Worm (Caenorhabditis elegans) whole organism, L4 larva: ENCODE results near the gene sqv-3.

Experiments used
- F10B5.3 ChIP-seq: sonication (generic microtip); optimal IDR thresholded peaks from 2 replicates; lab custom pipeline; 2016; ENCODE audit warnings: mild to moderate bottlenecking, missing genetic modification characterization, missing compliant biosample characterization
- F26F4.8 ChIP-seq: fragments of 200-800 bp; sonication (Bioruptor generic); conservative IDR thresholded peaks from 2 replicates; pipeline ENCODE4 v1.3.6; 2022; ENCODE audit warnings: missing genetic modification characterization, missing compliant biosample characterization
- F37D6.2 ChIP-seq: sonication (generic microtip); optimal IDR thresholded peaks from 2 replicates; lab custom pipeline; 2016; ENCODE audit warnings: mild to moderate bottlenecking, missing genetic modification characterization, missing compliant biosample characterization
- F44E2.7 ChIP-seq: fragments of 200-800 bp; sonication (Bioruptor generic); IDR thresholded peaks from 2 replicates; pipeline ENCODE4 v2.1.2; 2022; ENCODE audit warnings: missing genetic modification characterization, missing compliant biosample characterization
- F49E8.2 ChIP-seq: sonication (generic microtip); optimal IDR thresholded peaks from 2 replicates; lab custom pipeline; 2016; ENCODE audit warnings: missing compliant biosample characterization, mild to moderate bottlenecking, missing genetic modification characterization, borderline replicate concordance
- T26A8.4 ChIP-seq: fragments of 200-800 bp; sonication (Bioruptor generic); IDR thresholded peaks from 2 replicates; pipeline ENCODE4 v1.3.6; 2022; ENCODE audit warnings: missing genetic modification characterization, missing compliant biosample characterization
- Y105C5A.15 ChIP-seq: fragments of 200-800 bp; sonication (Bioruptor generic); IDR thresholded peaks from 2 replicates; pipeline ENCODE4 v1.3.6; 2022; ENCODE audit warnings: missing genetic modification characterization, missing compliant biosample characterization
- Y75B8A.6 ChIP-seq: fragments of 200-800 bp; sonication (Bioruptor generic); IDR thresholded peaks from 2 replicates; pipeline ENCODE4 v1.3.6; 2022; ENCODE audit warnings: missing genetic modification reagents, missing genetic modification characterization, missing compliant biosample characterization
- ZK546.5 ChIP-seq, 2 experiments: sonication (generic microtip); optimal IDR thresholded peaks; 2 replicates each; lab custom pipeline; 2017; ENCODE audit warnings: missing biosample characterization in 2 of 2, missing genetic modification characterization in 2 of 2
- arid-1 ChIP-seq: fragments of 200-800 bp; sonication (Bioruptor generic); conservative IDR thresholded peaks from 2 replicates; pipeline ENCODE4 v1.3.6; 2022; ENCODE audit warnings: missing genetic modification reagents, missing genetic modification characterization, missing compliant biosample characterization
- ceh-28 ChIP-seq: fragments of 150-350 bp; optimal IDR thresholded peaks from 2 replicates; lab custom pipeline; 2014; ENCODE audit warnings: missing biosample characterization, missing genetic modification reagents, missing genetic modification characterization
- ceh-32 ChIP-seq: sonication (generic microtip); optimal IDR thresholded peaks from 2 replicates; lab custom pipeline; 2016; ENCODE audit warnings: mild to moderate bottlenecking, missing genetic modification characterization, missing compliant biosample characterization; ENCODE audit not compliant: poor library complexity
- ceh-62 ChIP-seq: sonication (generic microtip); optimal IDR thresholded peaks from 2 replicates; lab custom pipeline; 2017; ENCODE audit warnings: missing biosample characterization, missing genetic modification characterization
- ceh-82 ChIP-seq: sonication (generic microtip); optimal IDR thresholded peaks from 2 replicates; lab custom pipeline; 2017; ENCODE audit warnings: missing biosample characterization, missing genetic modification characterization
- ces-1 ChIP-seq: fragments of 150-350 bp; sonication (generic microtip); optimal IDR thresholded peaks from 4 replicates; lab custom pipeline; 2014; ENCODE audit warnings: missing biosample characterization, missing genetic modification reagents, missing genetic modification characterization
- cey-2 ChIP-seq: sonication (generic microtip); optimal IDR thresholded peaks from 3 replicates; lab custom pipeline; 2017; ENCODE audit warnings: missing genetic modification characterization, mild to moderate bottlenecking, missing compliant biosample characterization, antibody characterized with exemption, borderline replicate concordance; ENCODE audit not compliant: insufficient read depth
- ctbp-1 ChIP-seq: fragments of 200-800 bp; sonication (Bioruptor generic); IDR thresholded peaks from 2 replicates; pipeline ENCODE4 v1.3.6; 2022; ENCODE audit warnings: missing genetic modification reagents, missing genetic modification characterization, missing compliant biosample characterization
- daf-12 ChIP-seq: fragments of 150-350 bp; optimal IDR thresholded peaks from 2 replicates; lab custom pipeline; 2014; ENCODE audit warnings: missing biosample characterization, missing genetic modification reagents, missing genetic modification characterization
- daf-16 ChIP-seq, 3 experiments: sonication (generic microtip); optimal IDR thresholded peaks; 2 replicates each; lab custom pipeline; 2016 to 2017; ENCODE audit warnings: missing genetic modification characterization in 3 of 3, missing genetic modification reagents in 3 of 3, mild to moderate bottlenecking in 2 of 3, missing compliant biosample characterization in 2 of 3, missing biosample characterization in 1 of 3, moderate library complexity in 1 of 3
- daf-8 ChIP-seq: fragments of 200-800 bp; sonication (Bioruptor generic); IDR thresholded peaks from 2 replicates; pipeline ENCODE4 v1.3.6; 2022; ENCODE audit warnings: missing genetic modification characterization, missing compliant biosample characterization
- dmd-6 ChIP-seq: fragments of 200-800 bp; sonication (Bioruptor generic); IDR thresholded peaks from 2 replicates; pipeline ENCODE4 v1.3.6; 2022; ENCODE audit warnings: missing genetic modification reagents, missing genetic modification characterization, missing compliant biosample characterization
- dmd-8 ChIP-seq: fragments of 200-800 bp; sonication (Bioruptor generic); IDR thresholded peaks from 2 replicates; pipeline ENCODE4 v1.3.6; 2022; ENCODE audit warnings: missing genetic modification characterization, missing compliant biosample characterization
- dmd-9 ChIP-seq: fragments of 200-800 bp; sonication (Bioruptor generic); IDR thresholded peaks from 2 replicates; pipeline ENCODE4 v1.3.6; 2022; ENCODE audit warnings: missing genetic modification reagents, missing genetic modification characterization, missing compliant biosample characterization
- dve-1 ChIP-seq: sonication (generic microtip); optimal IDR thresholded peaks from 2 replicates; lab custom pipeline; 2017; ENCODE audit warnings: antibody characterized with exemption, mild to moderate bottlenecking, missing genetic modification characterization, missing compliant biosample characterization; ENCODE audit not compliant: insufficient read depth
- egl-27 ChIP-seq: sonication (generic microtip); optimal IDR thresholded peaks from 3 replicates; lab custom pipeline; 2017; ENCODE audit warnings: missing biosample characterization, missing genetic modification reagents, missing genetic modification characterization
- gei-8 ChIP-seq: fragments of 200-800 bp; sonication (Bioruptor generic); optimal IDR thresholded peaks from 2 replicates; lab custom pipeline; 2018; ENCODE audit warnings: mild to moderate bottlenecking, missing genetic modification characterization, missing compliant biosample characterization
- hlh-11 ChIP-seq: fragments of 200-800 bp; sonication (Bioruptor generic); optimal IDR thresholded peaks from 2 replicates; lab custom pipeline; 2018; ENCODE audit warnings: mild to moderate bottlenecking, missing genetic modification characterization, missing compliant biosample characterization
- hmg-1.1 ChIP-seq: fragments of 200-800 bp; sonication (Bioruptor generic); IDR thresholded peaks from 2 replicates; pipeline ENCODE4 v1.3.6; 2022; ENCODE audit warnings: missing genetic modification reagents, missing genetic modification characterization, missing compliant biosample characterization
- lim-7 ChIP-seq: fragments of 200-800 bp; sonication (Bioruptor generic); IDR thresholded peaks from 2 replicates; pipeline ENCODE4 v1.3.6; 2022; ENCODE audit warnings: missing genetic modification characterization, missing compliant biosample characterization
- lin-13 ChIP-seq: fragments of 150-350 bp; optimal IDR thresholded peaks from 2 replicates; lab custom pipeline; 2014; ENCODE audit warnings: missing biosample characterization, missing genetic modification reagents, missing genetic modification characterization
- lin-15B ChIP-seq: fragments of 150-350 bp; sonication (generic microtip); optimal IDR thresholded peaks from 3 replicates; lab custom pipeline; 2014; ENCODE audit warnings: missing biosample characterization, missing genetic modification characterization
- lin-29 ChIP-seq: fragments of 200-800 bp; sonication (Bioruptor generic); IDR thresholded peaks from 2 replicates; pipeline ENCODE4 v1.3.6; 2022; ENCODE audit warnings: missing genetic modification reagents, missing genetic modification characterization, missing compliant biosample characterization
- lin-39 ChIP-seq: fragments of 150-350 bp; optimal IDR thresholded peaks from 2 replicates; lab custom pipeline; 2014; ENCODE audit warnings: missing biosample characterization, missing genetic modification reagents, missing genetic modification characterization
- lir-3 ChIP-seq: sonication (generic microtip); optimal IDR thresholded peaks from 2 replicates; lab custom pipeline; 2016; ENCODE audit warnings: mild to moderate bottlenecking, missing genetic modification characterization, missing compliant biosample characterization
- lsy-2 ChIP-seq, 2 experiments: fragments of 150-350 bp in 1 of 2; sonication (generic microtip) in 1 of 2; optimal IDR thresholded peaks; 2 replicates each; lab custom pipeline; 2014 to 2017; ENCODE audit warnings: missing biosample characterization in 2 of 2, missing genetic modification characterization in 2 of 2
- madf-5 ChIP-seq, 2 experiments: fragments of 200-800 bp; sonication (Bioruptor generic); IDR thresholded peaks; 2 replicates each; pipeline ENCODE4 v1.3.6; 2022; ENCODE audit warnings: missing compliant biosample characterization in 2 of 2, missing genetic modification characterization in 2 of 2
- mdt-29 ChIP-seq: fragments of 200-800 bp; sonication (Bioruptor generic); IDR thresholded peaks from 2 replicates; pipeline ENCODE4 v1.3.6; 2022; ENCODE audit warnings: missing genetic modification reagents, missing genetic modification characterization, missing compliant biosample characterization
- nhr-10 ChIP-seq: fragments of 150-350 bp; optimal IDR thresholded peaks from 2 replicates; lab custom pipeline; 2014; ENCODE audit warnings: missing biosample characterization, missing genetic modification characterization
- nhr-28 ChIP-seq: fragments of 150-350 bp; optimal IDR thresholded peaks from 2 replicates; lab custom pipeline; 2014; ENCODE audit warnings: missing biosample characterization, missing genetic modification characterization
- nhr-48 ChIP-seq: sonication (generic microtip); optimal IDR thresholded peaks from 2 replicates; lab custom pipeline; 2016; ENCODE audit warnings: mild to moderate bottlenecking, missing genetic modification characterization, missing compliant biosample characterization
- nhr-77 ChIP-seq: fragments of 150-350 bp; optimal IDR thresholded peaks from 2 replicates; lab custom pipeline; 2014; ENCODE audit warnings: missing biosample characterization, missing genetic modification characterization
- rbr-2 ChIP-seq: sonication (generic microtip); optimal IDR thresholded peaks from 2 replicates; lab custom pipeline; 2016; ENCODE audit warnings: missing genotype, missing genetic modification characterization, missing compliant biosample characterization
- sdz-12 ChIP-seq: fragments of 200-800 bp; sonication (Bioruptor generic); optimal IDR thresholded peaks from 2 replicates; lab custom pipeline; 2018; ENCODE audit warnings: mild to moderate bottlenecking, missing genetic modification characterization, missing compliant biosample characterization
- snpc-1.2 ChIP-seq: fragments of 200-800 bp; sonication (Bioruptor generic); IDR thresholded peaks from 2 replicates; pipeline ENCODE4 v1.3.6; 2022; ENCODE audit warnings: missing genetic modification reagents, missing genetic modification characterization, missing compliant biosample characterization
- snpc-4 ChIP-seq: fragments of 150-350 bp; optimal IDR thresholded peaks from 2 replicates; lab custom pipeline; 2014; ENCODE audit warnings: missing biosample characterization, missing genetic modification characterization
- spr-3 ChIP-seq: fragments of 200-800 bp; sonication (Bioruptor generic); optimal IDR thresholded peaks from 2 replicates; lab custom pipeline; 2018; ENCODE audit warnings: mild to moderate bottlenecking, missing genetic modification characterization, missing compliant biosample characterization
- tag-97 ChIP-seq: fragments of 200-800 bp; sonication (Bioruptor generic); IDR thresholded peaks from 2 replicates; pipeline ENCODE4 v1.3.6; 2022; ENCODE audit warnings: missing genetic modification characterization, missing compliant biosample characterization
- zfp-2 ChIP-seq: sonication (generic microtip); optimal IDR thresholded peaks from 2 replicates; lab custom pipeline; 2016; ENCODE audit warnings: mild to moderate bottlenecking, missing genetic modification characterization, missing compliant biosample characterization
- ztf-11 ChIP-seq: fragments of 150-350 bp; optimal IDR thresholded peaks from 2 replicates; lab custom pipeline; 2014; ENCODE audit warnings: missing biosample characterization, missing genetic modification characterization

The sqv-3 gene

DNA sequence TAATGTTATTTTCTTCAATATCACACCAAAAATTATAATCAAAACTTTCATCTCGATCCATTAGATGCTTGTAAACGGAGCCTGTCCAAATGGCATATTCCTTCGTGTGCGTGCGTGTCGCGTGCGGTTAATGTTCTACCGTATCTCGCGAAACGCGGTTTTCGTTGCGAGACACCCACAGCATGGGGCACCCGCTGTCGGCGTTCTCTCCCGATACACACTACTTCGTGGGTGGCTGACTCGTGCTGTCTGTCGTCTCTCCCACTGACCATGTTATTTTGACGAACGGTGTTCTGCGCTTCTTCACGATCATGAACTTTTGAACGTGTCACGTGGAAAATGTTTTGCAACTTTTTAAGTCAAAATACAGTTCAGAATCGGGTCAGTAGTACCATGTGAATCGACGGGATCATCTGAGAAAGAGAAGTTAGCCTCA is 14.7 kb downstream of the sqv-3 start (continued):
- TF ChIP-seq rbr-2 (tag; lab: Kevin White, UChicago) (peak; percentile 98), ZK546.5 (tag; optimal IDR thresholded peaks at IDR 0.05; lab: Kevin White, UChicago) (peak; percentile 24 to 87), daf-8 (GFP tag; lab: Robert Waterston, UW) (0 out of 2 replicates have a peak, but pooled peaks have one; percentile 51), dmd-8 (0 out of 2 replicates have a peak, but pooled peaks have one; percentile 56), T26A8.4 (GFP tag; lab: Robert Waterston, UW) (peak; percentile 99), daf-16 (GFP tag; optimal IDR thresholded peaks at IDR 0.05; lab: Kevin White, UChicago) (peak; percentile 77 to 92), daf-16 (tag; optimal IDR thresholded peaks at IDR 0.05; lab: Kevin White, UChicago) (peak; percentile 91), nhr-48 (tag; lab: Kevin White, UChicago) (peak; percentile 96), nhr-10 (peak; percentile 93), Y105C5A.15 (GFP tag; lab: Robert Waterston, UW) (peak; percentile 96), nhr-77 (peak; percentile 97), egl-27 (tag; lab: Kevin White, UChicago) (peak; percentile 19), ceh-62 (tag; lab: Kevin White, UChicago) (no peak), dve-1 (tag; lab: Kevin White, UChicago) (peak; percentile 99), lin-15B (tag; lab: Kevin White, UChicago) (no peak), lin-13 (peak; percentile 91), F49E8.2 (tag; lab: Kevin White, UChicago) (no peak), Y75B8A.6 (GFP tag; lab: Robert Waterston, UW) (peak; percentile 95), hmg-1.1 (GFP tag; lab: Robert Waterston, UW) (peak; percentile 99), tag-97 (GFP tag; lab: Robert Waterston, UW) (0 out of 2 replicates have a peak, but pooled peaks have one; percentile 66), ceh-28 (tag; lab: Kevin White, UChicago) (no peak), mdt-29 (GFP tag; lab: Robert Waterston, UW) (peak; percentile 96), ztf-11 (no peak), lin-29 (GFP tag; lab: Robert Waterston, UW) (peak; percentile 94), dmd-6 (GFP tag; lab: Robert Waterston, UW) (peak; percentile 99), F37D6.2 (tag; lab: Kevin White, UChicago) (peak; percentile 95), hlh-11 (tag; lab: Kevin White, UChicago) (peak; percentile 100), sdz-12 (GFP tag; lab: Kevin White, UChicago) (peak; percentile 97), ceh-32 (peak; percentile 75), madf-5 (GFP tag; IDR thresholded peaks at IDR 0.05; lab: Robert Waterston, UW) (peak; percentile 80 to 90; a peak in 2 of 4 replicates), F10B5.3 (peak; percentile 91), ctbp-1 (GFP tag; lab: Robert Waterston, UW) (peak; percentile 98), dmd-9 (GFP tag; lab: Robert Waterston, UW) (peak; percentile 94), lim-7 (GFP tag; lab: Robert Waterston, UW) (peak; percentile 65), ceh-82 (tag; lab: Kevin White, UChicago) (peak; percentile 8), gei-8 (GFP tag; lab: Kevin White, UChicago) (peak; percentile 98), nhr-28 (tag; lab: Kevin White, UChicago) (peak; percentile 90), zfp-2 (tag; lab: Kevin White, UChicago) (peak; percentile 92), spr-3 (GFP tag; lab: Kevin White, UChicago) (peak; percentile 98), daf-12 (tag; lab: Kevin White, UChicago) (no peak), cey-2 (tag; lab: Kevin White, UChicago) (peak; percentile 83), lin-39 (peak; percentile 78), lsy-2 (tag; optimal IDR thresholded peaks at IDR 0.05; lab: Kevin White, UChicago) (peak; percentile 99 to 100), F44E2.7 (GFP tag; lab: Robert Waterston, UW) (peak; percentile 73; the same call in 1 of the 2 replicates), lir-3 (tag; lab: Kevin White, UChicago) (peak; percentile 49), snpc-1.2 (GFP tag; lab: Robert Waterston, UW) (peak; percentile 78), ces-1 (no peak), snpc-4 (tag; lab: Kevin White, UChicago) (peak; percentile 35), arid-1 (GFP tag; lab: Robert Waterston, UW) (peak; percentile 97), F26F4.8 (GFP tag; lab: Robert Waterston, UW) (no peak)
